Worm (Caenorhabditis elegans): Measurements from ENCODE around the gene C14E2.5.

DNA sequence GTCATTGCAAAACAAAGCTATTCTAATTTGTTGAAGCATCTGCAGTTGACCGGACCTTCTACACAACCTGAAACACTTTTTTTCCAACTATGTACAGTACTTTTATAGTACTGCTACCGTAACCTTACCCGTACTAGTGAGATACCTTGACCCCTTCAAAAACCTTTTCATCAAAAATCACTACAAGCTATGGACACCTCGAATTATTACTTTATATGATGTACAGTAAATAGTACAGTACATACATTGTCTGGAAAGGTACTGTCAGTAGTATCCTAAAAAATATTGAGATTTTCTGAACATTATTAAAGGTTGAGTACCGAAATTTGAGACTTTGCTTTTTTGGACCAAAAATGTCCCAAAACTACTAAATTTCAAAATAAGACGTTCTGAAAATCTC, 39.4 kb downstream of the C14E2.5 start:
- TF ChIP-seq dao-5 (tag; optimal IDR thresholded peaks at IDR 0.05) (no peak), him-1 (tag; optimal IDR thresholded peaks at IDR 0.05) (no peak), W03F9.2 (tag; optimal IDR thresholded peaks at IDR 0.05) (no peak)
